Worm (Caenorhabditis elegans) whole organism, L4 larva: ENCODE data around the gene pyr-1.

Experiments used
- F26F4.8 ChIP-seq: fragments of 200-800 bp; sonication (Bioruptor generic); conservative IDR thresholded peaks from 2 replicates; pipeline ENCODE4 v1.3.6; 2022; ENCODE audit warnings: missing genetic modification characterization, missing compliant biosample characterization
- aha-1 ChIP-seq: fragments of 150-350 bp; peaks from one replicate; lab custom pipeline; 2014; ENCODE audit warnings: missing biosample characterization, missing genetic modification characterization
- aly-2 ChIP-seq: sonication (generic microtip); optimal IDR thresholded peaks from 2 replicates; lab custom pipeline; 2018; ENCODE audit warnings: missing biosample characterization, missing genetic modification characterization
- fkh-10 ChIP-seq: fragments of 150-350 bp; optimal IDR thresholded peaks from 2 replicates; lab custom pipeline; 2014; ENCODE audit warnings: missing biosample characterization, missing genetic modification reagents, missing genetic modification characterization
- fos-1 ChIP-seq: fragments of 150-350 bp; optimal IDR thresholded peaks from 2 replicates; lab custom pipeline; 2014; ENCODE audit warnings: missing biosample characterization, missing genetic modification characterization
- lin-15B ChIP-seq: fragments of 150-350 bp; sonication (generic microtip); optimal IDR thresholded peaks from 3 replicates; lab custom pipeline; 2014; ENCODE audit warnings: missing biosample characterization, missing genetic modification characterization
- nhr-11 ChIP-seq: fragments of 150-350 bp; optimal IDR thresholded peaks from 2 replicates; lab custom pipeline; 2014; ENCODE audit warnings: missing biosample characterization, missing genetic modification characterization
- nhr-28 ChIP-seq: fragments of 150-350 bp; optimal IDR thresholded peaks from 2 replicates; lab custom pipeline; 2014; ENCODE audit warnings: missing biosample characterization, missing genetic modification characterization
- saeg-2 ChIP-seq: fragments of 200-800 bp; sonication (Bioruptor generic); IDR thresholded peaks from 2 replicates; pipeline ENCODE4 v1.3.6; 2022; ENCODE audit warnings: missing genetic modification reagents, missing genetic modification characterization, missing compliant biosample characterization
- snpc-4 ChIP-seq: fragments of 150-350 bp; optimal IDR thresholded peaks from 2 replicates; lab custom pipeline; 2014; ENCODE audit warnings: missing biosample characterization, missing genetic modification characterization
- zfp-2 ChIP-seq: sonication (generic microtip); optimal IDR thresholded peaks from 2 replicates; lab custom pipeline; 2016; ENCODE audit warnings: mild to moderate bottlenecking, missing genetic modification characterization, missing compliant biosample characterization

DNA sequence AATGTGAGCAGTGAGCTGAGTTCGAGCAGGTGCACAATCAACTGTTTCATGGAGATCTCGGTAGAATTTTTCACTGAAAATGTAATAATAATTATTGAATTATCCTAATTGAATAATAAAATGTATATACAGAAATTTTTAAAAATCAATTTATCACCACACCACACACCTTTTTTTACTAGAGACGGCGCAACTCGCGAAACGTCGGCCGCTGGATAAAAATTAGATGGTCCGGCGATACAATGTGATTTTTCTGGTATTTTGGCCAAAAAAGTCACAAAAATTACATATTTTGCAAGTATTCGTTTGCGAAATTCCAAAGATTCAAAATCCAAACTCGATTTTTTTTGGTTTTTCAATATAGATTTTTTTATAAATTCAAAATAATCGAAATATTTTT lies 19.9 kb downstream of the pyr-1 start:
- no peak for TF ChIP-seq nhr-28 (tag; lab: Kevin White, UChicago)
- TF ChIP-seq aly-2 (tag; lab: Kevin White, UChicago): no peak
- TF ChIP-seq F26F4.8 (GFP tag; lab: Robert Waterston, UW): no peak
- TF ChIP-seq lin-15B (tag; lab: Kevin White, UChicago): no peak
- TF ChIP-seq aha-1 (tag; lab: Kevin White, UChicago): no peak
- no peak for TF ChIP-seq fos-1 (tag; lab: Kevin White, UChicago)
- TF ChIP-seq fkh-10 (GFP tag; lab: Kevin White, UChicago): no peak
- no peak for TF ChIP-seq snpc-4
- no peak for TF ChIP-seq nhr-11 (tag; lab: Kevin White, UChicago)
- TF ChIP-seq saeg-2 (GFP tag; lab: Robert Waterston, UW): no peak
- no peak for TF ChIP-seq zfp-2 (tag; lab: Kevin White, UChicago)
